Worm (Caenorhabditis elegans) whole organism, dauer: ENCODE measurements around the gene F22E5.22.
"Not testable (repeated sequence)": the region's sequence is repeated elsewhere in the genome, so short reads cannot be mapped to it uniquely, and the experiment has no call there.

Experiments used
- unc-62 ChIP-seq: sonication (generic microtip); optimal IDR thresholded peaks from 2 replicates; lab custom pipeline; 2017; ENCODE audit warnings: missing biosample characterization, missing genetic modification reagents, missing genetic modification characterization

Gene F22E5.22

ce11 chrII:2665606-2666005 lies at the start of gene F22E5.22:
TSS of gene F22E5.22 (plus strand) at chrII:2665906.
- TF ChIP-seq unc-62, result no peak

DNA sequence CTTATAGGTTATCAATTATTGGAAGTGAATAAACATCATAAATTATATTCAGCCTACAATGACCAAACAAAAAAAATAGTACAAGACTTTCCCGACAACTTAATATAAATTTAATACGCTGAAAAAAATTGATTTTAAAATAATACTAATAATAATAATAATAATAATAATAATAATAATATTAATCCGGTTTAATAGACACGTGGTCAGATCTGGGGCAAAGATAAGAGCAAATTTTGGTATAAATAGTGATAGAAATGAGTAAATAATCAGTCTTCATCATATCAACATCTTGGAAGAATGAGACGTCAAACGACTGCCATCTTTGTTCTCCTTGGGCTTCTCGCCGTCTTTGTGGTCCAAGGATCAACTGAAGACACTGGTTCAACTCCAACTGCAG lies 49.1 kb upstream of the F22E5.22 start, which contains the start of gene msrp-5:
Gene msrp-5, plus strand, starts transcription at position 301 of the 400 bp plus-strand sequence.
- not testable (repeated sequence) for TF ChIP-seq unc-62

ce11 chrII:2619148-2619547 lies 46.6 kb upstream of the F22E5.22 start, which contains the start of gene msrp-6:
TSS of gene msrp-6 (plus strand) at chrII:2619448.
- not testable (repeated sequence) for TF ChIP-seq unc-62

DNA sequence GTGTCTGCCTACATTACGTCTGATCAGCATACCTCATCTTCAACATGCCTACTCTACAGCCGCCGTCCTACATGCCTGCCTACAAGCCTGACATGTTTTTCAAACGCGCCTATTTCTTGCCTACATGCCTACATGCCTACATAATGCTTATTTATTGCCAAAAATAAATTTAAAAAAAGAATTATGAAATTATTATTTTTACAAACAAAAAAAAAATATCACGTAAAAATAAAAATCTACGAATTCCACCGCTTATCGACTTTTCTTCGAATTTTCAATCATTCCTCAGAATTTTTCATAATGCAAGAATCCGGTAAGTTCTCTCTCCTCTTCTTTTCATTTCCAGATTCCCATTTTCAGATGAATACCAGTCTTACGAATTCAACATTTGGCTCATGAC lies 43.2 kb upstream of the F22E5.22 start, which contains the start of gene D2062.5:
Gene D2062.5, plus strand, starts transcription at position 301 of the 400 bp plus-strand sequence.
- TF ChIP-seq unc-62, result no peak

ce11 chrII:2622936-2623452 lies 42.7 kb upstream of the F22E5.22 start, which contains the start of gene D2062.4:
TSS of gene D2062.4 (plus strand) at chrII:2623402.
- TF ChIP-seq unc-62, result not testable (repeated sequence)

ce11 chrII:2624792-2625191 lies 40.9 kb upstream of the F22E5.22 start, which contains the start of gene lgc-28:
TSS of gene lgc-28 (plus strand) at chrII:2625092.
- TF ChIP-seq unc-62, result no peak

DNA sequence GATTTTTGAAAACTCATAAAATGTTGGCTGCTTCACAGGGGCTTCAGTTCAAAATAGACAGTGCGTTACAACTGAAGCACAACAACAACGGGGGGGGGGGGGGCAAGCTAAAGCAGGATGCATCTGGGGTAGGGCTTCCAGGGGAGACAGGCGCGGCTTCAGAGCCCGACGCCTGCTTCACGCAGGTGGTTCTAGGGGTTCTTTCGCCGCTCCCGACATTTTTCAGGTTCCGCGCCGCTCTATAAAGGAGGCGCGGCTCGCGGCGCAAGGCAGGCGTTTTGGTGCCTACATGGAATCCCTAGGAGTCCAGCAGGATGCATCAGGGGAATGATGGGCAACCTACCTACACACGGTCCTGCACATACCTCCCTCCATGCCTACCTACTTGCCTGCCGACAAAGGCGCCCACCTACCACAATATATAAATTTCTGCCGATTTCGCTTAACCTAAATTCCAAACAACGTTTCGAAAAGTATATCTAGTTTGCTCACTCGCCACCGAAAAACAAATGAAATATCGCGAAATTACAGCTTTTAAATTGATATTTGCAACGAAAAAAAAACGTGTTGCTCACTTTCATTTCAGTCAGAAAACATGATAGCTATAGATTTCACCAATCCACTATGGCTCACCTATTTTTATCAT lies 38.4 kb upstream of the F22E5.22 start, which contains the start of gene sri-71:
Gene sri-71, plus strand, starts transcription at position 596 of the 646 bp plus-strand sequence.
- no peak for TF ChIP-seq unc-62

- TF ChIP-seq unc-62, result no peak
Measured at ce11 chrII:2628401-2628800, 37.3 kb upstream of the F22E5.22 start.

- no peak for TF ChIP-seq unc-62
Measured at ce11 chrII:2629270-2629669, 36.4 kb upstream of the F22E5.22 start, which contains the start of gene sri-37. TSS of gene sri-37 (plus strand) at chrII:2629570.

- TF ChIP-seq unc-62, result no peak
Measured at ce11 chrII:2631169-2631568, 34.5 kb upstream of the F22E5.22 start, which contains the start of gene D2062.1. TSS of gene D2062.1 (plus strand) at chrII:2631469.

- TF ChIP-seq unc-62, result no peak
Measured at ce11 chrII:2637359-2637758, 28.3 kb upstream of the F22E5.22 start, which contains the start of gene F22E5.21. TSS of gene F22E5.21 (minus strand) at chrII:2637459.

- no peak for TF ChIP-seq unc-62
Measured at ce11 chrII:2638062-2638461, 27.6 kb upstream of the F22E5.22 start, which contains the start of gene F22E5.9. TSS of gene F22E5.9 (plus strand) at chrII:2638388.

ce11 chrII:2639401-2640088 lies 26.2 kb upstream of the F22E5.22 start, which contains the start of gene F22E5.8:
TSS of gene F22E5.8 (plus strand) at chrII:2640038.
- TF ChIP-seq unc-62, result not testable (repeated sequence)

ce11 chrII:2640982-2641381 lies 24.7 kb upstream of the F22E5.22 start, which contains the start of gene F22E5.23:
TSS of gene F22E5.23 (plus strand) at chrII:2641282.
- no peak for TF ChIP-seq unc-62

ce11 chrII:2641777-2642176 lies 23.9 kb upstream of the F22E5.22 start, which contains the start of gene F22E5.7:
TSS of gene F22E5.7 (plus strand) at chrII:2642077.
- TF ChIP-seq unc-62, result no peak

DNA sequence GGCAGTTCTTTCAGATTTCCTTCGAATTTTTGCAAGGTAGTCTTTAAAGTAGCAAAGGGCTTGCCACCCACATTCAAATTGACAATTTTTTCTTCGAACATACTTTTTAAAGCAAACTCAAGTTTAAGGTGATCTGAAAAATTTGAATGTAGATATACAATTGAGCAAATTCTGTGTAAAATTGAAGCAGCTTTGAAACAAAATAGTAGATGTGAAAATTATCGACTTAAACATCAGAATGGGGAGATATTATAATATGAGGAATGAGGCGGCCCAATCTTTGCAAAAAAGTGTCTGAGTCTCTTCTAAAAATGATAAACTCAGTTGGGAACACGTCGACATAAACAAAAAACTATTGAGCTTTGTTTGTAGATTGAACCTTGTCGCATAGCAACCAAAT lies 21.2 kb upstream of the F22E5.22 start, which contains the start of gene F22E5.11:
Gene F22E5.11, minus strand, starts transcription at position 101 of the 400 bp plus-strand sequence.
- no peak for TF ChIP-seq unc-62

DNA sequence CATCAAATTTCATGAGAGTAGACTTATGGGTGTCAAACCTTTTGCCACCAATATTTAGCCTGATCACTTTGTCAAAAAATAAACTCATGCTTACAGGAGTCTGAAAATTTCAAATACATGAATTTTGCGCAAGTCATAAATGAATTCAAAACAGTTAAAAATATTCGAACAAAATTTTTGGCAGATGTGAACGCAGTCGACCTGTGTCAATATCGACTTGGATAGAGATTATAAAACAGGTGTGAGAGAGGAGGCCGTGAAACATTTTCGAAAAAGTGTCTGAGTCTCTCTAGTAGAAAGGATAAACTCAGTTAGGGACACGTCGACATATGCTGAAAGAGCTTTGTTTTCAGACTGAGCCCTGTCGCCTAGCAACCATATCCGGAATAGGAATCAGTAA lies 18.9 kb upstream of the F22E5.22 start, which contains the start of gene F22E5.12:
Gene F22E5.12, minus strand, starts transcription at position 101 of the 400 bp plus-strand sequence.
- TF ChIP-seq unc-62, result not testable (repeated sequence)
